Worm (Caenorhabditis elegans): Measurements from ENCODE around the gene T04A8.8.

The T04A8.8 gene

DNA sequence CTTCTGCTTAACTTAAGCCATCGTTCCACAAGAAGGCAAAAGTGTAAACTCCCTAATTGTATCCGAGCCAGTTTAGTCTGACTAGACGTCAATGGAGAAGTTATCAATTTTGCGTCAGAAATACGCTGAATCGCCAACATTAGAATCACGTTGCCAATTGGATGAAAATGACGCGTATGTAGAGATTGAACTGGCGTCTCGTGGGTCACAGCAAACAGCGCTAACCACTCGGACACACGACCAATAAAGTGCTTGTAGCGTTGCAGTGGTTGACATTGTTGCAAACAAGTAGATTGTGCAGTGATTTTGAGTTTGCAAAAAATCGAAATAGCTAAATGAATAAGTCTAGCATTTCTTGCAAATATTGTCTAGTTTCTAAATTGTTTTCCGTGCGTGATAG lies 4.2 kb upstream of the T04A8.8 start:
- no peak for TF ChIP-seq cey-2 (tag; optimal IDR thresholded peaks at IDR 0.05; ENCODE audit: borderline replicate concordance, insufficient read depth)
- TF ChIP-seq nhr-48 (tag; optimal IDR thresholded peaks at IDR 0.05), result peak; percentile 77
- peak; percentile 30 for TF ChIP-seq F37D6.2 (tag; optimal IDR thresholded peaks at IDR 0.05)
- TF ChIP-seq lir-3 (tag; optimal IDR thresholded peaks at IDR 0.05), result peak; percentile 75
- peak; percentile 62 for TF ChIP-seq lin-13 (GFP tag; optimal IDR thresholded peaks at IDR 0.05)
- TF ChIP-seq ztf-11 (tag; optimal IDR thresholded peaks at IDR 0.05), result no peak
- TF ChIP-seq F26F4.8 (GFP tag; conservative IDR thresholded peaks at IDR 0.05), result peak; percentile 96
- peak; percentile 1 to 80 for TF ChIP-seq lsy-2 (tag; optimal IDR thresholded peaks at IDR 0.05)
- TF ChIP-seq jun-1 (tag; optimal IDR thresholded peaks at IDR 0.05), result peak; percentile 28
- no peak for TF ChIP-seq snpc-4 (tag; optimal IDR thresholded peaks at IDR 0.05)
- TF ChIP-seq ces-1 (GFP tag; optimal IDR thresholded peaks at IDR 0.05), result no peak
- peak; percentile 91 for TF ChIP-seq nhr-41 (GFP tag; IDR thresholded peaks at IDR 0.05)
- peak; percentile 60 for TF ChIP-seq dpl-1 (GFP tag; optimal IDR thresholded peaks at IDR 0.05)
- no peak for TF ChIP-seq nhr-10 (tag; optimal IDR thresholded peaks at IDR 0.05)
- no peak for TF ChIP-seq ceh-32 (tag; optimal IDR thresholded peaks at IDR 0.05; ENCODE audit: poor library complexity)
- TF ChIP-seq lin-1 (GFP tag; IDR thresholded peaks at IDR 0.05), result peak; percentile 86
- TF ChIP-seq F49E8.2 (tag; optimal IDR thresholded peaks at IDR 0.05; ENCODE audit: borderline replicate concordance), result peak; percentile 75
- TF ChIP-seq egl-27 (tag; optimal IDR thresholded peaks at IDR 0.05), result no peak
- TF ChIP-seq dmd-8 (GFP tag; IDR thresholded peaks at IDR 0.05), result peak; percentile 93
- peak; percentile 84; the same call in 1 of the 2 replicates for TF ChIP-seq mdt-29 (GFP tag; IDR thresholded peaks at IDR 0.05)
- TF ChIP-seq skn-1 (tag; optimal IDR thresholded peaks at IDR 0.05), result no peak
- TF ChIP-seq nhr-237 (tag; optimal IDR thresholded peaks at IDR 0.05), result no peak
- TF ChIP-seq ceh-28 (tag; optimal IDR thresholded peaks at IDR 0.05), result no peak
- peak; percentile 84 for TF ChIP-seq unc-130 (GFP tag; optimal IDR thresholded peaks at IDR 0.05)
- TF ChIP-seq pqm-1 (tag; optimal IDR thresholded peaks at IDR 0.05), result peak; percentile 53
- peak; percentile 84 for TF ChIP-seq gei-8 (GFP tag; optimal IDR thresholded peaks at IDR 0.05)
- peak; percentile 48 for TF ChIP-seq nhr-28 (tag; optimal IDR thresholded peaks at IDR 0.05)
- TF ChIP-seq nhr-76 (tag; optimal IDR thresholded peaks at IDR 0.05), result no peak
- no peak for TF ChIP-seq set-16 (GFP tag; IDR thresholded peaks at IDR 0.05)
- peak; percentile 75 for TF ChIP-seq Y5F2A.4 (GFP tag; optimal IDR thresholded peaks at IDR 0.05)
- TF ChIP-seq nhr-102 (tag; optimal IDR thresholded peaks at IDR 0.05), result peak; percentile 59
- TF ChIP-seq hlh-11 (tag; optimal IDR thresholded peaks at IDR 0.05), result peak; percentile 76
- peak; percentile 86 for TF ChIP-seq zfp-3 (GFP tag; conservative IDR thresholded peaks at IDR 0.05)
- TF ChIP-seq tag-97 (GFP tag; IDR thresholded peaks at IDR 0.05), result no peak
- 0 out of 2 replicates have a peak, but pooled peaks have one; percentile 66 for TF ChIP-seq mxl-2 (GFP tag; conservative IDR thresholded peaks at IDR 0.05)
- TF ChIP-seq nhr-6 (tag; optimal IDR thresholded peaks at IDR 0.05), result peak; percentile 51
- TF ChIP-seq ZK337.2 (GFP tag; IDR thresholded peaks at IDR 0.05), result no peak
- TF ChIP-seq aha-1 (tag), result peak; percentile 90
- TF ChIP-seq dmd-6 (GFP tag; IDR thresholded peaks at IDR 0.05), result peak; percentile 77
- TF ChIP-seq spr-1 (tag; optimal IDR thresholded peaks at IDR 0.05), result peak; percentile 81
- TF ChIP-seq mep-1 (tag; optimal IDR thresholded peaks at IDR 0.05), result peak; percentile 79
- peak; percentile 56 for TF ChIP-seq zip-2 (tag; optimal IDR thresholded peaks at IDR 0.05)
- TF ChIP-seq ctbp-1 (GFP tag; IDR thresholded peaks at IDR 0.05), result peak; percentile 84
- TF ChIP-seq hmg-1.1 (GFP tag; IDR thresholded peaks at IDR 0.05), result peak; percentile 80
- TF ChIP-seq unc-39 (tag; optimal IDR thresholded peaks at IDR 0.05), result no peak
- TF ChIP-seq attf-4 (tag; optimal IDR thresholded peaks at IDR 0.05), result no peak
- TF ChIP-seq lin-15B (tag; optimal IDR thresholded peaks at IDR 0.05), result no peak
- TF ChIP-seq saeg-2 (GFP tag; IDR thresholded peaks at IDR 0.05), result 0 out of 2 replicates have a peak, but pooled peaks have one; percentile 34
- 0 out of 2 replicates have a peak, but pooled peaks have one; percentile 59 for TF ChIP-seq daf-8 (GFP tag; IDR thresholded peaks at IDR 0.05)
- no peak for TF ChIP-seq zag-1 (tag; optimal IDR thresholded peaks at IDR 0.05)
- TF ChIP-seq nhr-77 (tag; optimal IDR thresholded peaks at IDR 0.05), result peak; percentile 18
- TF ChIP-seq nhr-11 (tag; optimal IDR thresholded peaks at IDR 0.05), result peak; percentile 53
- peak; percentile 56 for TF ChIP-seq zfp-2 (tag; optimal IDR thresholded peaks at IDR 0.05)
